Fruit fly (Drosophila melanogaster) whole organism, embryonic: Measurements from ENCODE around the gene WASp.

ENCODE experiments used
- Ada2b ChIP-seq: fragments of 200-800 bp; sonication (Bioruptor generic); IDR thresholded peaks from 2 replicates; pipeline ENCODE4 v1.3.6; 2022; ENCODE audit warnings: missing biosample characterization, missing genetic modification characterization
- Atf3 ChIP-seq: fragments of 200-800 bp; sonication (Bioruptor generic); optimal IDR thresholded peaks from 3 replicates; lab custom pipeline; 2016; ENCODE audit warnings: missing biosample characterization, missing genetic modification characterization
- CG10321 ChIP-seq: fragments of 200-800 bp; sonication (Bioruptor generic); IDR thresholded peaks from 2 replicates; pipeline ENCODE4 v1.3.6; 2022; ENCODE audit warnings: missing biosample characterization, missing genetic modification characterization
- CG10565 ChIP-seq: fragments of 200-800 bp; sonication (Bioruptor generic); optimal IDR thresholded peaks from 3 replicates; lab custom pipeline; 2016; ENCODE audit warnings: missing biosample characterization, mild to moderate bottlenecking, missing genetic modification characterization
- CG11247 ChIP-seq: fragments of 200-800 bp; sonication (Bioruptor generic); IDR thresholded peaks from 2 replicates; pipeline ENCODE4 v1.3.6; 2022; ENCODE audit warnings: missing biosample characterization, missing genetic modification characterization
- CG11560 ChIP-seq: fragments of 200-800 bp; sonication (Bioruptor generic); IDR thresholded peaks from 3 replicates; pipeline ENCODE4 v1.3.6; 2022; ENCODE audit warnings: missing biosample characterization, missing genetic modification characterization
- CG12942 ChIP-seq: fragments of 200-800 bp; sonication (Bioruptor generic); optimal IDR thresholded peaks from 3 replicates; lab custom pipeline; 2016; ENCODE audit warnings: missing biosample characterization, missing genetic modification characterization
- CG18011 ChIP-seq: fragments of 200-800 bp; sonication (Bioruptor generic); optimal IDR thresholded peaks from 2 replicates; lab custom pipeline; 2017; ENCODE audit warnings: missing biosample characterization, missing genetic modification characterization, mild to moderate bottlenecking, moderate library complexity, missing genotype
- CG30020 ChIP-seq: fragments of 200-800 bp; optimal IDR thresholded peaks from 2 replicates; lab custom pipeline; 2019; ENCODE audit warnings: missing biosample characterization, mild to moderate bottlenecking, missing genetic modification characterization, moderate library complexity
- CG33557 ChIP-seq: fragments of 200-800 bp; sonication (Bioruptor generic); optimal IDR thresholded peaks from 2 replicates; lab custom pipeline; 2019; ENCODE audit warnings: missing biosample characterization, mild to moderate bottlenecking, missing genetic modification characterization, moderate library complexity
- CG42726 ChIP-seq: fragments of 200-800 bp; sonication (Bioruptor generic); IDR thresholded peaks from 2 replicates; pipeline ENCODE4 v1.3.6; 2022; ENCODE audit warnings: missing biosample characterization, missing genetic modification characterization; ENCODE audit not compliant: partially characterized antibody
- CG4404 ChIP-seq: fragments of 200-800 bp; sonication (Bioruptor generic); IDR thresholded peaks from 2 replicates; pipeline ENCODE4 v1.3.6; 2022; ENCODE audit warnings: missing biosample characterization, missing genetic modification characterization
- CG4707 ChIP-seq: fragments of 200-800 bp; sonication (Bioruptor generic); optimal IDR thresholded peaks from 2 replicates; lab custom pipeline; 2018; ENCODE audit warnings: missing biosample characterization, mild to moderate bottlenecking, missing genetic modification characterization, moderate library complexity
- CG5245 ChIP-seq: fragments of 200-800 bp; sonication (Bioruptor generic); optimal IDR thresholded peaks from 3 replicates; lab custom pipeline; 2016; ENCODE audit warnings: missing biosample characterization, missing genetic modification characterization
- CG7357 ChIP-seq: fragments of 200-800 bp; sonication (Bioruptor generic); IDR thresholded peaks from 3 replicates; pipeline ENCODE4 v1.3.6; 2022; ENCODE audit warnings: missing biosample characterization, missing genetic modification characterization
- CG8478 ChIP-seq: fragments of >200 bp; optimal IDR thresholded peaks from 2 replicates; lab custom pipeline; 2018
- CG9215 ChIP-seq: fragments of 200-800 bp; sonication (Bioruptor generic); IDR thresholded peaks from 2 replicates; pipeline ENCODE4 v1.3.6; 2022; ENCODE audit warnings: missing biosample characterization, missing genetic modification characterization
- CkIIα-i1 ChIP-seq: fragments of 200-800 bp; sonication (Bioruptor generic); IDR thresholded peaks from 2 replicates; pipeline ENCODE4 v1.3.6; 2022; ENCODE audit warnings: missing biosample characterization, missing genetic modification characterization
- Dek ChIP-seq: fragments of 200-800 bp; sonication (Bioruptor generic); optimal IDR thresholded peaks from 3 replicates; lab custom pipeline; 2019; ENCODE audit warnings: missing biosample characterization, mild to moderate bottlenecking, missing genetic modification characterization, moderate library complexity
- Dip2 ChIP-seq: fragments of 200-800 bp; sonication (Bioruptor generic); IDR thresholded peaks from 2 replicates; pipeline ENCODE4 v1.3.6; 2022; ENCODE audit warnings: missing biosample characterization, missing genetic modification characterization
- Ets65A ChIP-seq: fragments of 200-800 bp; sonication (Bioruptor generic); peaks from one replicate; lab custom pipeline; 2016; ENCODE audit warnings: missing biosample characterization, missing genetic modification characterization
- Gsc ChIP-seq: fragments of 200-800 bp; sonication (Bioruptor generic); IDR thresholded peaks from 2 replicates; pipeline ENCODE4 v1.3.6; 2022; ENCODE audit warnings: missing biosample characterization, missing genetic modification characterization
- HmgZ ChIP-seq: fragments of 200-800 bp; sonication (Bioruptor generic); optimal IDR thresholded peaks from 2 replicates; lab custom pipeline; 2018; ENCODE audit warnings: missing biosample characterization, mild to moderate bottlenecking, missing genetic modification characterization
- Hmx ChIP-seq: fragments of 200-800 bp; sonication (Bioruptor generic); optimal IDR thresholded peaks from 2 replicates; lab custom pipeline; 2016; ENCODE audit warnings: missing biosample characterization, missing genetic modification characterization
- Hr51 ChIP-seq, 2 experiments: fragments of 200-800 bp; sonication (Bioruptor generic); optimal IDR thresholded peaks; 2 replicates in 1 of 2; 3 replicates in 1 of 2; lab custom pipeline; 2016 to 2018; ENCODE audit warnings: missing biosample characterization in 2 of 2, missing genetic modification characterization in 2 of 2, mild to moderate bottlenecking in 1 of 2, moderate library complexity in 1 of 2
- MESR4 ChIP-seq: fragments of 200-800 bp; sonication (Bioruptor generic); optimal IDR thresholded peaks from 2 replicates; lab custom pipeline; 2018; ENCODE audit warnings: missing biosample characterization, mild to moderate bottlenecking, missing genetic modification characterization, moderate library complexity
- NC2α ChIP-seq: fragments of 200-800 bp; sonication (Bioruptor generic); optimal IDR thresholded peaks from 2 replicates; lab custom pipeline; 2016; ENCODE audit warnings: missing biosample characterization, missing genetic modification characterization
- Oli ChIP-seq: fragments of 200-800 bp; sonication (Bioruptor generic); optimal IDR thresholded peaks from 2 replicates; lab custom pipeline; 2018; ENCODE audit warnings: missing biosample characterization, mild to moderate bottlenecking, missing genetic modification characterization, moderate library complexity
- Optix ChIP-seq: fragments of 200-800 bp; sonication (Bioruptor generic); IDR thresholded peaks from 3 replicates; pipeline ENCODE4 v1.3.6; 2022; ENCODE audit warnings: missing biosample characterization, missing genetic modification characterization
- Rfx ChIP-seq: fragments of 200-800 bp; sonication (Bioruptor generic); IDR thresholded peaks from 2 replicates; pipeline ENCODE4 v1.3.6; 2022; ENCODE audit warnings: missing biosample characterization, missing genetic modification characterization
- Scr ChIP-seq: fragments of 200-800 bp; sonication (Bioruptor generic); IDR thresholded peaks from 2 replicates; pipeline ENCODE4 v1.3.6; 2022; ENCODE audit warnings: missing biosample characterization, missing genetic modification characterization; ENCODE audit not compliant: partially characterized antibody
- Trl ChIP-seq, 3 experiments: fragments of >200 bp in 2 of 3; fragments of 200-800 bp in 1 of 3; sonication (Bioruptor generic) in 1 of 3; optimal IDR thresholded peaks; 2 replicates in 1 of 3; 3 replicates in 2 of 3; lab custom pipeline; 2016 to 2017; ENCODE audit warnings: missing biosample characterization in 1 of 3, missing genetic modification characterization in 1 of 3
- ac ChIP-seq: fragments of 200-800 bp; sonication (Bioruptor generic); optimal IDR thresholded peaks from 3 replicates; lab custom pipeline; 2017; ENCODE audit warnings: missing biosample characterization, mild to moderate bottlenecking, missing genetic modification characterization
- bab2 ChIP-seq: fragments of 200-800 bp; sonication (Bioruptor generic); optimal IDR thresholded peaks from 2 replicates; lab custom pipeline; 2016; ENCODE audit warnings: missing biosample characterization, missing genetic modification characterization
- hth ChIP-seq: fragments of >200 bp; optimal IDR thresholded peaks from 2 replicates; lab custom pipeline; 2017; ENCODE audit warnings: inconsistent platforms
- knrl ChIP-seq: fragments of 200-800 bp; sonication (Bioruptor generic); IDR thresholded peaks from 3 replicates; pipeline ENCODE4 v1.3.6; 2022; ENCODE audit warnings: missing biosample characterization, missing genetic modification characterization; ENCODE audit not compliant: partially characterized antibody
- luna ChIP-seq: fragments of 200-800 bp; sonication (Bioruptor generic); optimal IDR thresholded peaks from 2 replicates; lab custom pipeline; 2016; ENCODE audit warnings: missing biosample characterization, missing genetic modification characterization
- mirr ChIP-seq: fragments of 200-800 bp; sonication (Bioruptor generic); optimal IDR thresholded peaks from 3 replicates; lab custom pipeline; 2018; ENCODE audit warnings: missing biosample characterization, mild to moderate bottlenecking, missing genetic modification characterization
- nom ChIP-seq: fragments of 200-800 bp; sonication (Bioruptor generic); optimal IDR thresholded peaks from 2 replicates; lab custom pipeline; 2017; ENCODE audit warnings: missing biosample characterization, missing genetic modification characterization, mild to moderate bottlenecking, moderate library complexity, missing genetic modification reagents
- org-1 ChIP-seq: fragments of 200-800 bp; sonication (Bioruptor generic); optimal IDR thresholded peaks from 2 replicates; lab custom pipeline; 2017; ENCODE audit warnings: missing biosample characterization, missing genetic modification characterization
- pnt ChIP-seq: fragments of 200-800 bp; sonication (Bioruptor generic); optimal IDR thresholded peaks from 3 replicates; lab custom pipeline; 2016; ENCODE audit warnings: missing biosample characterization, missing genetic modification characterization
- sc ChIP-seq, 3 experiments: fragments of >200 bp in 2 of 3; fragments of 200-800 bp in 1 of 3; sonication (Bioruptor generic) in 1 of 3; optimal IDR thresholded peaks; 2 replicates in 2 of 3; 3 replicates in 1 of 3; lab custom pipeline; 2017; ENCODE audit warnings: mild to moderate bottlenecking in 1 of 3, missing biosample characterization in 1 of 3, missing genetic modification characterization in 1 of 3, missing genetic modification reagents in 1 of 3
- sisA ChIP-seq: fragments of 200-800 bp; sonication (Bioruptor generic); IDR thresholded peaks from 2 replicates; pipeline ENCODE4 v1.3.6; 2022; ENCODE audit warnings: missing biosample characterization, missing genetic modification characterization
- slp2 ChIP-seq: fragments of 200-800 bp; sonication (Bioruptor generic); optimal IDR thresholded peaks from 2 replicates; lab custom pipeline; 2016; ENCODE audit warnings: missing biosample characterization, missing genetic modification characterization
- stwl ChIP-seq: fragments of 200-800 bp; sonication (Bioruptor generic); optimal IDR thresholded peaks from 3 replicates; lab custom pipeline; 2018; ENCODE audit warnings: missing biosample characterization, mild to moderate bottlenecking, missing genetic modification characterization, moderate library complexity
- tio ChIP-seq: fragments of 200-800 bp; sonication (Bioruptor generic); optimal IDR thresholded peaks from 2 replicates; lab custom pipeline; 2017; ENCODE audit warnings: missing biosample characterization, missing genetic modification characterization, inconsistent platforms
- twi ChIP-seq: fragments of 200-800 bp; optimal IDR thresholded peaks from 2 replicates; lab custom pipeline; 2019; ENCODE audit warnings: missing biosample characterization, mild to moderate bottlenecking, missing genetic modification characterization, moderate library complexity
- usp ChIP-seq: fragments of >200 bp; optimal IDR thresholded peaks from 2 replicates; lab custom pipeline; 2017; ENCODE audit warnings: missing biosample characterization, missing genetic modification characterization
- wor ChIP-seq: fragments of 200-800 bp; sonication (Bioruptor generic); IDR thresholded peaks from 2 replicates; pipeline ENCODE4 v1.3.6; 2022; ENCODE audit warnings: missing biosample characterization, missing genetic modification characterization

Gene WASp

DNA sequence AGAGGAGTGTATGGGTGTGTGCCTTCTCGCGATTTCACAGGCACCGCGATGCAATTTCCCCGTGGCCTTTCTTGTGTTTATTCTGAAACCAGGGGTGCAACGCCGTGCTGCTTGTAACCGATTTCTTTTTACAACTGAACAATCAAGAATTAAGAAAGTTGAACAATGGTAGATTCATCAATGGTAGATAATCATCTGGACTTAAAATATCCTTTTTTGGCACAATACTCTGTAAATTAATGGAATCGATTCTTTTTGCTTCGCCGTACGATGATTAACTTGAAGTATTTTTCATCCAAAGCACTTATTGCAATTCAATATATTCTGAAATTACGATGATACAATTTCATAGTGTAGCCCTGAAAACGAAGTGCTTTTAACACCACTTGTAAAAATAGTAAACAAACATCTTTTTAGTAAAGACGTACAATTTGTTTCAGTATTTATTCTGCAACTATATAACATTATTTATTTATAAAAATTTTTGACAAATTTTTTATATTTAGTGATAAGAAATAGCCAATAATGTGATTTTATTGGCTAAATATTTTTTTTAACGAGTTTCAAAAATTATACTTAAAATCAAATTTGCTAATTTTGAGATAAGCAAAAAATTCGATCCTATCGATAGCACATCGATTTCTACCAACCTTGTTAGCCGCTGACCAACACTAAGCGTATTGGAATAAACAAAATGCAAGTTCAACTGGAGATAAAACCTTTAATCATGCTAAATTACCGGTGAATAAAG is 12.1 kb downstream of the WASp start, which contains the start of the genes CG1523 and CG1647 (continued):
- TF ChIP-seq sisA (GFP tag; lab: Robert Waterston, UW) (0 out of 2 replicates have a peak, but pooled peaks have one; percentile 14), pnt (GFP tag; lab: Kevin White, UChicago) (peak; percentile 55), CG11560 (tag; lab: Robert Waterston, UW) (no peak), knrl (GFP tag; lab: Robert Waterston, UW) (peak; percentile 56; the same call in 2 of the 3 replicates), luna (GFP tag; lab: Kevin White, UChicago) (peak; percentile 20), CG7357 (peak; percentile 47; the same call in 2 of the 3 replicates), CG8478 (no peak), CG10565 (GFP tag; lab: Kevin White, UChicago) (no peak), Rfx (peak; percentile 73), CG9215 (GFP tag; lab: Robert Waterston, UW) (peak; percentile 54), hth (lab: Kevin White, UChicago) (no peak), CG30020 (tag; lab: Kevin White, UChicago) (peak; percentile 66), Dip2 (GFP tag; lab: Robert Waterston, UW) (no peak), CG4707 (GFP tag; lab: Kevin White, UChicago) (peak; percentile 42), MESR4 (GFP tag; lab: Kevin White, UChicago) (peak; percentile 22), CG33557 (GFP tag; lab: Kevin White, UChicago) (peak; percentile 84), CG42726 (GFP tag; lab: Robert Waterston, UW) (no peak), CG12942 (GFP tag; lab: Kevin White, UChicago) (peak; percentile 45), Scr (GFP tag; lab: Robert Waterston, UW) (peak; percentile 62), bab2 (GFP tag; lab: Kevin White, UChicago) (peak; percentile 53), ac (GFP tag; lab: Kevin White, UChicago) (no peak), Ada2b (GFP tag; lab: Robert Waterston, UW) (peak; percentile 29; the same call in 1 of the 2 replicates), Oli (tag; lab: Kevin White, UChicago) (peak; percentile 69), CG10321 (GFP tag; lab: Robert Waterston, UW) (no peak), wor (GFP tag; lab: Robert Waterston, UW) (peak; percentile 41; the same call in 1 of the 2 replicates), twi (tag; lab: Kevin White, UChicago) (no peak), Dek (no peak), Trl (optimal IDR thresholded peaks at IDR 0.05; lab: Kevin White, UChicago) (no peak), Trl (GFP tag; optimal IDR thresholded peaks at IDR 0.05; lab: Kevin White, UChicago) (peak; percentile 60), slp2 (peak; percentile 5), Atf3 (GFP tag; lab: Kevin White, UChicago) (peak; percentile 15), HmgZ (tag; lab: Kevin White, UChicago) (peak; percentile 48), mirr (GFP tag; lab: Kevin White, UChicago) (no peak), tio (GFP tag; lab: Kevin White, UChicago) (no peak), usp (no peak), nom (GFP tag; lab: Kevin White, UChicago) (no peak), org-1 (GFP tag; lab: Kevin White, UChicago) (peak; percentile 43), CG11247 (0 out of 2 replicates have a peak, but pooled peaks have one; percentile 34), Gsc (GFP tag; lab: Robert Waterston, UW) (no peak), sc (optimal IDR thresholded peaks at IDR 0.05; lab: Kevin White, UChicago) (no peak), sc (GFP tag; optimal IDR thresholded peaks at IDR 0.05; lab: Kevin White, UChicago) (no peak), CG18011 (GFP tag; lab: Kevin White, UChicago) (peak; percentile 19), NC2α (GFP tag; lab: Kevin White, UChicago) (peak; percentile 55), Hr51 (GFP tag; optimal IDR thresholded peaks at IDR 0.05; lab: Kevin White, UChicago) (peak in 1 of 2 experiments; percentile 51), CkIIα-i1 (GFP tag; lab: Robert Waterston, UW) (no peak), CG4404 (GFP tag; lab: Robert Waterston, UW) (peak; percentile 60), Optix (GFP tag; lab: Robert Waterston, UW) (peak; percentile 19; the same call in 1 of the 3 replicates), Hmx (GFP tag; lab: Kevin White, UChicago) (no peak), Ets65A (GFP tag; lab: Kevin White, UChicago) (peak; percentile 93), CG5245 (GFP tag; lab: Kevin White, UChicago) (peak; percentile 0), stwl (tag; lab: Kevin White, UChicago) (peak; percentile 66)
